In genomic region chrIV:4659277-4659676, ce11 we compare ENCODE assay signal across 5 worm cellular contexts.
TF ChIP-seq lines count a peak whose summit lies in the region.

Gene mrps-21, minus strand, starts transcription at chrIV:4659517.

TF ChIP-seq in whole organism, L1 larva, 84 proteins besides CTCF, POLR2A, EP300 and RAD21:
- TF ChIP-seq ama-1 (optimal IDR thresholded peaks at IDR 0.05; lab: Kevin White, UChicago): peak; percentile 13
- peak; percentile 25 for TF ChIP-seq nhr-71 (tag; optimal IDR thresholded peaks at IDR 0.05; lab: Kevin White, UChicago)
- TF ChIP-seq lsy-2 (tag; optimal IDR thresholded peaks at IDR 0.05; lab: Kevin White, UChicago): no peak
TF ChIP-seq in whole organism, L1 larva: peak in this region for 2.

TF ChIP-seq in whole organism, L2 larva, 48 proteins besides CTCF, POLR2A, EP300 and RAD21:
- TF ChIP-seq ama-1 (optimal IDR thresholded peaks at IDR 0.05; lab: Kevin White, UChicago): peak; percentile 5
- TF ChIP-seq mdl-1 (tag; optimal IDR thresholded peaks at IDR 0.05; lab: Kevin White, UChicago): no peak
- TF ChIP-seq C34F6.9 (tag; optimal IDR thresholded peaks at IDR 0.05; lab: Kevin White, UChicago): no peak
- no peak for TF ChIP-seq aly-2 (tag; optimal IDR thresholded peaks at IDR 0.05; lab: Kevin White, UChicago)

TF ChIP-seq in whole organism, L3 larva, 47 proteins besides CTCF, POLR2A, EP300 and RAD21:
- peak; percentile 44 for TF ChIP-seq ama-1 (optimal IDR thresholded peaks at IDR 0.05; lab: Kevin White, UChicago)
- TF ChIP-seq egl-27 (tag; optimal IDR thresholded peaks at IDR 0.05; lab: Kevin White, UChicago): no peak
TF ChIP-seq in whole organism, L3 larva: peak in this region for 1.

TF ChIP-seq in whole organism, L4 larva, 104 proteins besides CTCF, POLR2A, EP300 and RAD21:
- no peak for TF ChIP-seq attf-4 (tag; optimal IDR thresholded peaks at IDR 0.05; lab: Kevin White, UChicago)
- TF ChIP-seq nhr-28 (tag; optimal IDR thresholded peaks at IDR 0.05; lab: Kevin White, UChicago): no peak
- TF ChIP-seq F10B5.3 (tag; optimal IDR thresholded peaks at IDR 0.05; lab: Kevin White, UChicago): no peak
- TF ChIP-seq ama-1 (optimal IDR thresholded peaks at IDR 0.05; lab: Kevin White, UChicago): peak; percentile 77
- TF ChIP-seq tra-1 (GFP tag; IDR thresholded peaks at IDR 0.05; lab: Robert Waterston, UW): no peak
- no peak for TF ChIP-seq spr-1 (tag; optimal IDR thresholded peaks at IDR 0.05; lab: Kevin White, UChicago)
- TF ChIP-seq F49E8.2 (tag; optimal IDR thresholded peaks at IDR 0.05; lab: Kevin White, UChicago; ENCODE audit: borderline replicate concordance): peak; percentile 10
- no peak for TF ChIP-seq daf-16 (GFP tag; optimal IDR thresholded peaks at IDR 0.05; lab: Kevin White, UChicago)
- peak; percentile 9 for TF ChIP-seq daf-16 (tag; optimal IDR thresholded peaks at IDR 0.05; lab: Kevin White, UChicago)
- no peak for TF ChIP-seq aly-2 (tag; optimal IDR thresholded peaks at IDR 0.05; lab: Kevin White, UChicago)
- TF ChIP-seq zip-11 (GFP tag; IDR thresholded peaks at IDR 0.05; lab: Robert Waterston, UW): no peak
- peak; percentile 19 for TF ChIP-seq dve-1 (tag; optimal IDR thresholded peaks at IDR 0.05; lab: Kevin White, UChicago; ENCODE audit: insufficient read depth)
- no peak for TF ChIP-seq egl-43 (GFP tag; IDR thresholded peaks at IDR 0.05; lab: Robert Waterston, UW)
- no peak for TF ChIP-seq unc-130 (GFP tag; optimal IDR thresholded peaks at IDR 0.05; lab: Kevin White, UChicago)

TF ChIP-seq in whole organism, young adult, 124 proteins besides CTCF, POLR2A, EP300 and RAD21:
- TF ChIP-seq let-607 (tag; optimal IDR thresholded peaks at IDR 0.05; lab: Kevin White, UChicago) (no peak), nfyb-1 (GFP tag; IDR thresholded peaks at IDR 0.05; lab: Robert Waterston, UW) (0 out of 2 replicates have a peak, but pooled peaks have one; percentile 31), ceh-58 (GFP tag; IDR thresholded peaks at IDR 0.05; lab: Robert Waterston, UW) (no peak), ceh-100 (GFP tag; IDR thresholded peaks at IDR 0.05; lab: Robert Waterston, UW) (peak; percentile 60), ztf-26 (tag; optimal IDR thresholded peaks at IDR 0.05; lab: Kevin White, UChicago) (no peak), F37B4.10 (GFP tag; IDR thresholded peaks at IDR 0.05; lab: Robert Waterston, UW) (no peak), nfya-2 (GFP tag; IDR thresholded peaks at IDR 0.05; lab: Robert Waterston, UW) (no peak), ztf-6 (GFP tag; IDR thresholded peaks at IDR 0.05; lab: Robert Waterston, UW) (no peak), madf-3 (GFP tag; IDR thresholded peaks at IDR 0.05; lab: Robert Waterston, UW) (no peak), snpc-4 (GFP tag; optimal IDR thresholded peaks at IDR 0.05; lab: Kevin White, UChicago) (peak; percentile 1), snpc-4 (tag; optimal IDR thresholded peaks at IDR 0.05; lab: Kevin White, UChicago) (no peak), hrde-1 (tag; optimal IDR thresholded peaks at IDR 0.05; lab: Kevin White, UChicago; ENCODE audit: borderline replicate concordance) (no peak), tbx-9 (tag; optimal IDR thresholded peaks at IDR 0.05; lab: Kevin White, UChicago; ENCODE audit: borderline replicate concordance) (no peak), F22D6.2 (tag; optimal IDR thresholded peaks at IDR 0.05; lab: Kevin White, UChicago) (no peak), efl-1 (GFP tag; optimal IDR thresholded peaks at IDR 0.05; lab: Kevin White, UChicago) (no peak), athp-1 (tag; optimal IDR thresholded peaks at IDR 0.05; lab: Kevin White, UChicago) (no peak), nhr-80 (tag; optimal IDR thresholded peaks at IDR 0.05; lab: Kevin White, UChicago) (no peak), attf-5 (GFP tag; optimal IDR thresholded peaks at IDR 0.05; lab: Kevin White, UChicago) (no peak), tlf-1 (GFP tag; optimal IDR thresholded peaks at IDR 0.05; lab: Kevin White, UChicago) (no peak), aptf-2 (GFP tag; conservative IDR thresholded peaks at IDR 0.05; lab: Robert Waterston, UW) (no peak), ama-1 (optimal IDR thresholded peaks at IDR 0.05; lab: Kevin White, UChicago) (peak; percentile 16), ama-1 (GFP tag; optimal IDR thresholded peaks at IDR 0.05; lab: Kevin White, UChicago) (no peak), atf-7 (tag; optimal IDR thresholded peaks at IDR 0.05; lab: Kevin White, UChicago) (no peak), snpc-1.1 (tag; optimal IDR thresholded peaks at IDR 0.05; lab: Kevin White, UChicago; ENCODE audit: insufficient read depth) (no peak), Y53G8AR.9 (GFP tag; conservative IDR thresholded peaks at IDR 0.05; lab: Robert Waterston, UW) (0 out of 2 replicates have a peak, but pooled peaks have one; percentile 35), hlh-12 (tag; optimal IDR thresholded peaks at IDR 0.05; lab: Kevin White, UChicago) (no peak), Y67H2A.10 (GFP tag; conservative IDR thresholded peaks at IDR 0.05; lab: Robert Waterston, UW) (no peak), die-1 (tag; optimal IDR thresholded peaks at IDR 0.05; lab: Kevin White, UChicago) (no peak), F52B5.7 (tag; optimal IDR thresholded peaks at IDR 0.05; lab: Kevin White, UChicago) (no peak), ekl-4 (GFP tag; IDR thresholded peaks at IDR 0.05; lab: Robert Waterston, UW) (no peak), F55B11.4 (tag; optimal IDR thresholded peaks at IDR 0.05; lab: Kevin White, UChicago; ENCODE audit: borderline replicate concordance, insufficient read depth) (no peak), hmg-20 (GFP tag; IDR thresholded peaks at IDR 0.05; lab: Robert Waterston, UW) (no peak), ets-4 (GFP tag; optimal IDR thresholded peaks at IDR 0.05; lab: Kevin White, UChicago) (no peak), madf-6 (GFP tag; IDR thresholded peaks at IDR 0.05; lab: Robert Waterston, UW) (peak; percentile 41; the same call in 1 of the 2 replicates), snpc-3.4 (tag; optimal IDR thresholded peaks at IDR 0.05; lab: Kevin White, UChicago) (peak; percentile 16), cebp-2 (GFP tag; IDR thresholded peaks at IDR 0.05; lab: Robert Waterston, UW) (no peak), repo-1 (tag; optimal IDR thresholded peaks at IDR 0.05; lab: Kevin White, UChicago) (no peak), nhr-120 (GFP tag; IDR thresholded peaks at IDR 0.05; lab: Robert Waterston, UW) (no peak), ceh-79 (tag; optimal IDR thresholded peaks at IDR 0.05; lab: Kevin White, UChicago) (no peak), zfh-2 (GFP tag; conservative IDR thresholded peaks at IDR 0.05; lab: Robert Waterston, UW) (no peak), chd-7 (tag; optimal IDR thresholded peaks at IDR 0.05; lab: Kevin White, UChicago) (no peak), xnd-1 (tag; optimal IDR thresholded peaks at IDR 0.05; lab: Kevin White, UChicago) (no peak), nhr-90 (tag; optimal IDR thresholded peaks at IDR 0.05; lab: Kevin White, UChicago) (no peak), hlh-26 (GFP tag; conservative IDR thresholded peaks at IDR 0.05; lab: Robert Waterston, UW) (no peak)
